Worm (Caenorhabditis elegans): ENCODE measurements around the gene nkat-3.

Gene nkat-3

DNA sequence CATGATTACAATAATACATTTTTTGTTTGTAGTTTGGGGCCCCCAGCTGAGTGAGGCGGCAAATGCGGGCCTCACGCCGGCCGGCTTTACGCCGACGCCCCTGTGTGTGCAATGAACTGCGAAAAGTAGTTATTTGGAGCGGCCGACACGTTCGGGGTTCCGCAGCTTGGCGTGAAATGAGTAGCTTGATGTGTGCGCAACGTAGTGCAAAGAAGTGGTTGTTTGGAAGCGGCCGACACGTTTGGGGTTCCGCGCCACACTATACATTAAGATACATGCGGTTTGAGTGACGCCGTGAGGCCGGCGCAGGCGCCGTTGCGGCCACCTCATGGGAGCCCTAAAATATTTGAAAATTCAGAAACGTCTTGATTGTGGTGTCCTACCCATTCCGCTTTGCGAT is 27.1 kb downstream of the nkat-3 start:
- TF ChIP-seq snpc-4 (GFP tag; optimal IDR thresholded peaks at IDR 0.05), result no peak
- peak in 2 of 4 experiments; percentile 81 to 87 for TF ChIP-seq snpc-4 (tag; optimal IDR thresholded peaks at IDR 0.05)
- no peak for TF ChIP-seq attf-5 (GFP tag; optimal IDR thresholded peaks at IDR 0.05)
- no peak for TF ChIP-seq lag-1 (GFP tag; IDR thresholded peaks at IDR 0.05)
- TF ChIP-seq egl-18 (GFP tag; IDR thresholded peaks at IDR 0.05), result no peak
- peak; percentile 42; the same call in 1 of the 2 replicates for TF ChIP-seq zfh-2 (GFP tag; conservative IDR thresholded peaks at IDR 0.05)
- no peak for TF ChIP-seq Y67H2A.10 (GFP tag; conservative IDR thresholded peaks at IDR 0.05)
- no peak for TF ChIP-seq dox-1 (GFP tag; IDR thresholded peaks at IDR 0.05)
- no peak for TF ChIP-seq somi-1 (GFP tag; optimal IDR thresholded peaks at IDR 0.05)
- no peak for TF ChIP-seq hmg-1.2 (GFP tag; IDR thresholded peaks at IDR 0.05)
- TF ChIP-seq sea-2 (GFP tag; IDR thresholded peaks at IDR 0.05), result no peak
- TF ChIP-seq nhr-179 (tag; optimal IDR thresholded peaks at IDR 0.05), result no peak
- TF ChIP-seq let-526 (GFP tag; IDR thresholded peaks at IDR 0.05), result no peak

DNA sequence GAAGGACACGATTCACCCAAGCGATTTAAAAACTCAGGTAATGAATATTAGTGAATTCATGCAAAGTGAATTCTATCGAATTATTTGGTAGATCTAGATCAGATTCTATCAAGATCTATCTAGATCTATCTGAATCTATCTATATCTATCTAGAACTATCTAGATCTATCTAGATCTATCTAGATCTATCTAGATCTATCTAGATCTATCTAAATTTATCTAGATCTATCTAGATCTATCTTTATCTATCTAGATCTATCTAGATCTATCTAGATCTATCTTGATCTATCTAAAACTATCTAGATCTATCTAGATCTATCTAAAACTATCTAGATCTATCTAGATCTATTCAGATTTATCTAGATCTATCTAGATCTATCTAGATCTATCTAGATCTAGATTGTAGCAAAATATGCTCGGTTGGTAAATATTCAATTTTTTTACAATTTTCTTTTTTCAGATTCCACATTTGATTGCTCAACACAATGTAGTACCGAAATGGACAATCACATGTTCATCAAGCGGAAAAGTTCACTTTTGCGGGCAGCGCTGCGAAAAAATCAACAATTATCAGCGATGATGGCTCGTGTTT is 28.5 kb downstream of the nkat-3 start:
- TF ChIP-seq sdz-38 (tag; optimal IDR thresholded peaks at IDR 0.05), result no peak
- TF ChIP-seq snpc-4 (GFP tag; optimal IDR thresholded peaks at IDR 0.05), result no peak
- no peak for TF ChIP-seq snpc-4 (tag; optimal IDR thresholded peaks at IDR 0.05)
- TF ChIP-seq hmg-1.2 (GFP tag; IDR thresholded peaks at IDR 0.05), result no peak
- TF ChIP-seq lin-26 (GFP tag; IDR thresholded peaks at IDR 0.05), result no peak
- TF ChIP-seq hlh-12 (tag; optimal IDR thresholded peaks at IDR 0.05), result no peak
- TF ChIP-seq B0261.1 (tag; optimal IDR thresholded peaks at IDR 0.05), result no peak
- TF ChIP-seq madf-8 (GFP tag; conservative IDR thresholded peaks at IDR 0.05), result no peak
- TF ChIP-seq aptf-2 (GFP tag; conservative IDR thresholded peaks at IDR 0.05), result no peak
- TF ChIP-seq tlf-1 (GFP tag; optimal IDR thresholded peaks at IDR 0.05), result no peak
- TF ChIP-seq F33H1.4 (GFP tag; IDR thresholded peaks at IDR 0.05), result no peak
- no peak for TF ChIP-seq nhr-27 (tag; optimal IDR thresholded peaks at IDR 0.05)
- no peak for TF ChIP-seq sea-2 (GFP tag; IDR thresholded peaks at IDR 0.05)
- no peak for TF ChIP-seq zfh-2 (GFP tag; conservative IDR thresholded peaks at IDR 0.05)
- no peak for TF ChIP-seq F57C9.4 (tag; optimal IDR thresholded peaks at IDR 0.05)
- no peak for TF ChIP-seq cebp-2 (GFP tag; IDR thresholded peaks at IDR 0.05)
- no peak for TF ChIP-seq lin-54 (GFP tag; optimal IDR thresholded peaks at IDR 0.05)

DNA sequence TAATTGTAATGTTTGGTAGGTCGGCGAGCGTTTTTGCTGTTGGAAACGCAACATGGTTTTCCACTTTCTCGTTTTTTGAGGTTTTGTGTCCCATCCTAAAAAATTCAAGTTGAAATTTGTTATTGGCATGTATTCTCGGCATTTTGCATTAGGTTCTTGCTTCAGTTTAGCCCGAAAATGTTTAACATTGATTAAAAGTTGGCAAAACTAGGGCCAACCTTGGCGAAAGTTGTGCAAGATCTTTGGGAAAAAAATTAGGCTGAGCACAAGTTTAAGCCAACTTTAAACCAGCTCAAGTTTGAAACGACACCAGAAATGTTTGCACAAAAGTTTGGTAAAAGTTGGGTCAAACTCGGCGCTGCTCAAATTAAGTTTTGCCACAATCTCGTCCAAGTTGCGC is 35.8 kb downstream of the nkat-3 start, which contains the start of gene exc-1:
TSS of gene exc-1 (minus strand) at position 101 of the 400 bp plus-strand sequence.
- TF ChIP-seq F49E8.2 (tag; optimal IDR thresholded peaks at IDR 0.05; ENCODE audit: insufficient read depth) (no peak), ztf-18 (tag; optimal IDR thresholded peaks at IDR 0.05) (no peak), hsf-1 (GFP tag; IDR thresholded peaks at IDR 0.05) (no peak), rpc-1 (optimal IDR thresholded peaks at IDR 0.05) (no peak), rpc-1 (tag; optimal IDR thresholded peaks at IDR 0.05) (no peak), somi-1 (GFP tag; optimal IDR thresholded peaks at IDR 0.05) (no peak), akir-1 (GFP tag; optimal IDR thresholded peaks at IDR 0.05) (no peak), F22D6.2 (tag; optimal IDR thresholded peaks at IDR 0.05) (no peak), pbrm-1 (GFP tag; IDR thresholded peaks at IDR 0.05) (no peak), tlf-1 (GFP tag; optimal IDR thresholded peaks at IDR 0.05) (no peak), pha-4 (tag; optimal IDR thresholded peaks at IDR 0.05) (no peak), zim-3 (tag; optimal IDR thresholded peaks at IDR 0.05) (no peak), unc-62 (GFP tag; optimal IDR thresholded peaks at IDR 0.05) (no peak)
